Fruit fly (Drosophila melanogaster) whole organism, wandering third instar larva: ENCODE measurements around the gene CG6865.

Experiments
- Abd-B ChIP-seq: fragments of >200 bp; optimal IDR thresholded peaks from 2 replicates; lab custom pipeline; 2017; ENCODE audit warnings: missing biosample characterization, missing genetic modification characterization
- CG32264 ChIP-seq: fragments of 200-800 bp; sonication (Bioruptor generic); optimal IDR thresholded peaks from 2 replicates; lab custom pipeline; 2016; ENCODE audit warnings: missing biosample characterization, missing genetic modification characterization
- CrebA ChIP-seq: fragments of 200-800 bp; sonication (Bioruptor generic); optimal IDR thresholded peaks from 2 replicates; lab custom pipeline; 2016; ENCODE audit warnings: missing biosample characterization, mild to moderate bottlenecking, missing genetic modification characterization, borderline replicate concordance
- Dfd ChIP-seq: fragments of >200 bp; optimal IDR thresholded peaks from 2 replicates; lab custom pipeline; 2017; ENCODE audit warnings: missing biosample characterization, missing genetic modification characterization
- Dif ChIP-seq: fragments of 200-275, 200-300 bp; sonication (Bioruptor generic); optimal IDR thresholded peaks from 2 replicates; lab custom pipeline; 2018; ENCODE audit warnings: missing biosample characterization, missing genetic modification characterization; ENCODE audit not compliant: partially characterized antibody
- HLH106 ChIP-seq: fragments of 200-800 bp; optimal IDR thresholded peaks from 3 replicates; lab custom pipeline; 2019; ENCODE audit warnings: missing biosample characterization, mild to moderate bottlenecking, missing genetic modification characterization, moderate library complexity
- Hnf4 ChIP-seq: fragments of 200-800 bp; sonication (Bioruptor generic); optimal IDR thresholded peaks from 2 replicates; lab custom pipeline; 2016; ENCODE audit warnings: missing biosample characterization, mild to moderate bottlenecking, missing genetic modification characterization
- Hr78 ChIP-seq: fragments of >200 bp; optimal IDR thresholded peaks from 2 replicates; lab custom pipeline; 2017; ENCODE audit warnings: missing biosample characterization, missing genetic modification characterization
- Jra ChIP-seq: sonication (Bioruptor generic); optimal IDR thresholded peaks from 2 replicates; lab custom pipeline; 2016; ENCODE audit warnings: missing biosample characterization, missing genetic modification characterization
- Mio ChIP-seq: sonication (Bioruptor generic); optimal IDR thresholded peaks from 2 replicates; lab custom pipeline; 2016; ENCODE audit warnings: missing biosample characterization, missing genetic modification characterization
- Myc ChIP-seq: fragments of >200 bp; optimal IDR thresholded peaks from 2 replicates; lab custom pipeline; 2017
- N ChIP-seq: fragments of >200 bp; optimal IDR thresholded peaks from 2 replicates; lab custom pipeline; 2018; ENCODE audit warnings: missing biosample characterization, missing external identifiers, missing genetic modification characterization
- Rel ChIP-seq, 2 experiments: fragments of 200-800 bp; sonication (Bioruptor generic) in 1 of 2; optimal IDR thresholded peaks; 2 replicates in 1 of 2; 3 replicates in 1 of 2; lab custom pipeline; 2016 to 2019; ENCODE audit warnings: mild to moderate bottlenecking in 2 of 2, missing biosample characterization in 2 of 2, missing genetic modification characterization in 2 of 2, moderate library complexity in 1 of 2
- Sp1 ChIP-seq: fragments of 200-800 bp; sonication (Bioruptor generic); optimal IDR thresholded peaks from 3 replicates; lab custom pipeline; 2019; ENCODE audit warnings: missing biosample characterization, mild to moderate bottlenecking, missing genetic modification characterization, moderate library complexity
- br ChIP-seq: fragments of 200-800 bp; sonication (Bioruptor generic); optimal IDR thresholded peaks from 2 replicates; lab custom pipeline; 2016; ENCODE audit warnings: missing biosample characterization, missing genetic modification characterization
- brk ChIP-seq: fragments of 200-800 bp; sonication (Bioruptor generic); optimal IDR thresholded peaks from 2 replicates; lab custom pipeline; 2016; ENCODE audit warnings: missing biosample characterization, mild to moderate bottlenecking, missing genetic modification characterization
- dl ChIP-seq, 2 experiments: fragments of 175-275, 200-275 bp in 1 of 2; fragments of 200-275 bp in 1 of 2; sonication (Bioruptor generic); optimal IDR thresholded peaks; lab custom pipeline; 2018; ENCODE audit warnings: mild to moderate bottlenecking in 2 of 2, missing biosample characterization in 2 of 2, missing genetic modification characterization in 2 of 2, moderate library complexity in 2 of 2; ENCODE audit not compliant: partially characterized antibody in 2 of 2, insufficient read depth in 1 of 2
- dmrt93B ChIP-seq: fragments of 200-800 bp; sonication (Bioruptor generic); optimal IDR thresholded peaks from 2 replicates; lab custom pipeline; 2018; ENCODE audit warnings: missing biosample characterization, mild to moderate bottlenecking, missing genetic modification characterization
- ey ChIP-seq: fragments of 200-800 bp; sonication (Bioruptor generic); optimal IDR thresholded peaks from 2 replicates; lab custom pipeline; 2016; ENCODE audit warnings: missing biosample characterization, missing genetic modification characterization
- foxo ChIP-seq, 2 experiments: fragments of 200-800 bp; sonication (Bioruptor generic); optimal IDR thresholded peaks; 2 replicates in 1 of 2; 3 replicates in 1 of 2; lab custom pipeline; 2016 to 2017; ENCODE audit warnings: missing biosample characterization in 2 of 2, missing genetic modification characterization in 2 of 2
- fru ChIP-seq: fragments of 200-800 bp; sonication (Bioruptor generic); optimal IDR thresholded peaks from 3 replicates; lab custom pipeline; 2016; ENCODE audit warnings: missing biosample characterization, mild to moderate bottlenecking, missing genetic modification characterization
- h ChIP-seq: fragments of 200-800 bp; sonication (Bioruptor generic); optimal IDR thresholded peaks from 3 replicates; lab custom pipeline; 2016; ENCODE audit warnings: missing biosample characterization, mild to moderate bottlenecking, missing genetic modification characterization
- jim ChIP-seq: fragments of 175-275, 200-325 bp; sonication (Bioruptor generic); optimal IDR thresholded peaks from 2 replicates; lab custom pipeline; 2016; ENCODE audit warnings: missing biosample characterization, mild to moderate bottlenecking, missing genetic modification characterization
- pan ChIP-seq: fragments of >200 bp; optimal IDR thresholded peaks from 2 replicates; lab custom pipeline; 2017
- sv ChIP-seq: fragments of 200-800 bp; sonication (Bioruptor generic); optimal IDR thresholded peaks from 3 replicates; lab custom pipeline; 2016; ENCODE audit warnings: missing biosample characterization, missing genetic modification characterization
- tai ChIP-seq: sonication (Bioruptor generic); optimal IDR thresholded peaks from 2 replicates; lab custom pipeline; 2016; ENCODE audit warnings: missing biosample characterization, missing genetic modification characterization
- usp ChIP-seq: fragments of >200 bp; optimal IDR thresholded peaks from 2 replicates; lab custom pipeline; 2017; ENCODE audit warnings: missing biosample characterization, missing genetic modification characterization
- woc ChIP-seq: sonication (Bioruptor generic); optimal IDR thresholded peaks from 2 replicates; lab custom pipeline; 2016; ENCODE audit warnings: missing biosample characterization, mild to moderate bottlenecking, missing genetic modification characterization

Gene CG6865

DNA sequence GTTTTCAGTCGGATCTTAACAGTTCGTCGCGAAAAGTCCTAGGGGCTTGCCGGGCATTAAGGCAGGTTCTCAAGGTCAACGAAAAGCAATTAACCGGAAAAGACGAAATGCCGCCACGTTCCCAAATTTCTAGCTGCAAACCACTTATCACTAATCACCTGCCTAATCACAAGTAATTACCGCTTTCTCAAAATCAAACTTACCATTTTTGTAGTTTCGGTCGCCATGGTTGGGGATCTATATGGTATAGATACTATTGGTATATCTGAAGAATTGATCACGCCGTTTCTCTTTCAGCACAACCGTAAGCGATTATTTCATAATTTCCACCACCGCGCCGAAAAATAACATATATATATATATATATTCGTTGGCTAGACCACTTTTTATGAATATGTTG, 17.6 kb upstream of the CG6865 start:
- TF ChIP-seq Myc, result no peak
- peak; percentile 8 for TF ChIP-seq pan

DNA sequence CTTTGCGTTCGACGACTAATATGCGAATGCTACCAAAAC, 17.4 kb upstream of the CG6865 start, which contains the start of gene Indy:
TSS of gene Indy (minus strand) at position 35 of the 39 bp plus-strand sequence.
- TF ChIP-seq dl (GFP tag; optimal IDR thresholded peaks at IDR 0.05; lab: Kevin White, UChicago; ENCODE audit: insufficient read depth in 1 of 2, partially characterized antibody in 2 of 2), result no peak
- no peak for TF ChIP-seq sv (GFP tag; lab: Kevin White, UChicago)
- TF ChIP-seq N (GFP tag; lab: Kevin White, UChicago), result no peak
- TF ChIP-seq CG32264 (GFP tag; lab: Kevin White, UChicago), result no peak
- TF ChIP-seq foxo (GFP tag; optimal IDR thresholded peaks at IDR 0.05; lab: Kevin White, UChicago), result no peak
- no peak for TF ChIP-seq Jra (GFP tag; lab: Kevin White, UChicago)
- TF ChIP-seq Dfd (GFP tag; lab: Kevin White, UChicago), result no peak
- TF ChIP-seq HLH106 (tag; lab: Kevin White, UChicago), result no peak
- no peak for TF ChIP-seq dmrt93B (GFP tag; lab: Kevin White, UChicago)
- no peak for TF ChIP-seq brk (GFP tag; lab: Kevin White, UChicago)
- no peak for TF ChIP-seq usp (GFP tag; lab: Kevin White, UChicago)
- no peak for TF ChIP-seq Mio (GFP tag; lab: Kevin White, UChicago)
- no peak for TF ChIP-seq ey (GFP tag; lab: Kevin White, UChicago)
- TF ChIP-seq Abd-B, result no peak
- no peak for TF ChIP-seq fru (GFP tag; lab: Kevin White, UChicago)
- TF ChIP-seq jim, result no peak
- TF ChIP-seq Hr78 (GFP tag; lab: Kevin White, UChicago), result no peak
- no peak for TF ChIP-seq Sp1 (GFP tag; lab: Kevin White, UChicago)
- TF ChIP-seq Rel (GFP tag; optimal IDR thresholded peaks at IDR 0.05; lab: Kevin White, UChicago), result no peak
- no peak for TF ChIP-seq Rel (tag; optimal IDR thresholded peaks at IDR 0.05; lab: Kevin White, UChicago)
- TF ChIP-seq, all 38 proteins: peak for 0

DNA sequence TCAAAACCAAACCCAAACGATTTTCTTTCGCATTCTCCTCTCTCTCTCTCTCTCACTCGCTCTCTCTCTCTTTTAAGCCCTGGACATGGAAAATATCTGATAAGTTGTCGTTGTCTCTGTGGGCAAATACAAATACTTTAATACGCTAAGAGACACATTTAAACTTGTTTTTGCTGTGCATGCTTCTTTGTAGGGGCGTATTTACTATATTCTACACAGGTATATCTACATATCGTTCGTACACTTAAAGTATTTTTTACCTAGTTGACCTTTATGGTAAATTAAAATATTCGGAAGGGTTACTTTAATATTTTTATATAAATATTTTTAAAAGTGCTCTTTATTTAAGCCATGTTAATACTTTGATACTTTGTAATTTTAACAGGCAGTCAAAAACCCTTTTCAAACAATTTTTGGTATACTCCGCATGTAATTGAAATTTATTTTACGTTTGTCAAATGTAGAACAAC, 17.1 kb upstream of the CG6865 start:
- peak; percentile 2 for TF ChIP-seq woc (GFP tag; lab: Kevin White, UChicago)
- TF ChIP-seq dl (GFP tag; optimal IDR thresholded peaks at IDR 0.05; lab: Kevin White, UChicago; ENCODE audit: insufficient read depth in 1 of 2, partially characterized antibody in 2 of 2), result peak in 1 of 2 experiments; percentile 55
- peak; percentile 96 for TF ChIP-seq fru (GFP tag; lab: Kevin White, UChicago)
- peak; percentile 70 for TF ChIP-seq Dif
- no peak for TF ChIP-seq tai (GFP tag; lab: Kevin White, UChicago)

DNA sequence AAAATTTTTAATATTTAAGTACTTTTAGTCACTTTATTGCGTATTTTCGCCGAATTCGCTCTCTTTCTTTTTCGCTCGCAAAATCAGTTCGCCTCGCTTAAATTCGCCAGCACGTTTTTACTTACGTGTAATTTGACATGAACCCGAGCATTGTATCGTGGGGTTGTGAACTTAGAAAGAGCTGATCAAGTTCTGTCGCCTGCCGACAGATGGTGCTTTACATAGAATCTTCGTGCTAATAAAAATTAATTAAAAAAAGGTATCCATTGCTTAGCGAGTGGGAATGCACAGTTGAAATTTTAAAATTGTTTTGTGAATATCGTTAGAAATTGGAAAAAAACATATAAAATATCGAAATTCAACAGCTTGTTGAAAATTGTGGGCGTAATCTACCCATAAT, 15.0 kb upstream of the CG6865 start:
- no peak for TF ChIP-seq Dfd (GFP tag; lab: Kevin White, UChicago)
- TF ChIP-seq fru (GFP tag; lab: Kevin White, UChicago), result peak; percentile 52
- TF ChIP-seq brk (GFP tag; lab: Kevin White, UChicago), result no peak
- peak; percentile 45 for TF ChIP-seq h
- TF ChIP-seq usp (GFP tag; lab: Kevin White, UChicago), result no peak
- peak; percentile 18 for TF ChIP-seq ey (GFP tag; lab: Kevin White, UChicago)
- peak; percentile 64 for TF ChIP-seq Myc
- TF ChIP-seq br (GFP tag; lab: Kevin White, UChicago), result no peak
- TF ChIP-seq foxo (GFP tag; optimal IDR thresholded peaks at IDR 0.05; lab: Kevin White, UChicago), result peak in 1 of 2 experiments; percentile 33
- peak; percentile 44 for TF ChIP-seq sv (GFP tag; lab: Kevin White, UChicago)
- TF ChIP-seq Hnf4 (GFP tag; lab: Kevin White, UChicago), result peak; percentile 41
- TF ChIP-seq CrebA (GFP tag; lab: Kevin White, UChicago), result peak; percentile 38

DNA sequence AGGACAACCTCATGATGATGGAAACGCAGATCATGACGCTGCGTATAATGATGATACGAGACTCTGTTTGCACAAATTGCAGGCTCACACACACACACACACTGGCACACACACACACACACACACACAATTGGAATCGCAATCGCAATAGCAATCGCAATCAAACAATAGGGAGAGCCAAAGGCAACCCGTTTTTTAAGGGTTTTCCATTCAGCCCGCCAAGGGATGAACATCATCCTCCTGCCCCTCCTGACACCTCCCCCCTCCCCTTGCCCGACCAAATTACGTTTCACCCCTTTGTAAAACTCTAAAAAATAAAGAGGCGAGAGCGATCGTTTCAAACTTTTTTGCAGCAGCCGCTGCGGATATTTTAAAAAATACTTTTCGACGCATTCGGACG, 11.2 kb upstream of the CG6865 start:
- TF ChIP-seq Jra (GFP tag; lab: Kevin White, UChicago), result no peak
- TF ChIP-seq Dfd (GFP tag; lab: Kevin White, UChicago), result peak; percentile 56

DNA sequence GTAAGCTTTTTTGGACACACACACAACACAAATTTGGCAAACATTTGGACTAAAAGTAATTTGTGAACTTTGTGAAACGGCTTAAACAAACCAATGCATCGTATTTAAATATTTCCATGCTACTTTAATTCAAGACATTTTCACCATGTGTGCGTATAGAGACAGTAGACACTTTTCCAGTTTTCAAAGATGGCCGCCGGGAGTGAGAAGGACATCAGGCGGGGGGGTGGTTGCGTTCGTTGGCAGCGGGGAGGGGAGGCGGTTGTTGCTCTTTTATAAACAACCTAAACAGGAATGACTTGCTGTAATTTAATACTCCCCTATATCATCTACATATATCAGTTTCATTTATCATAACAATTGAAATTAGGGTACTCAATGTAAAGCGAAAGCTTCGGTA, 10.0 kb upstream of the CG6865 start:
- TF ChIP-seq fru (GFP tag; lab: Kevin White, UChicago) (no peak), dmrt93B (GFP tag; lab: Kevin White, UChicago) (no peak), Sp1 (GFP tag; lab: Kevin White, UChicago) (no peak), br (GFP tag; lab: Kevin White, UChicago) (no peak), Jra (GFP tag; lab: Kevin White, UChicago) (no peak), usp (GFP tag; lab: Kevin White, UChicago) (no peak)
